Fruit fly (Drosophila melanogaster): ENCODE results near the gene Oatp33Ea.

DNA sequence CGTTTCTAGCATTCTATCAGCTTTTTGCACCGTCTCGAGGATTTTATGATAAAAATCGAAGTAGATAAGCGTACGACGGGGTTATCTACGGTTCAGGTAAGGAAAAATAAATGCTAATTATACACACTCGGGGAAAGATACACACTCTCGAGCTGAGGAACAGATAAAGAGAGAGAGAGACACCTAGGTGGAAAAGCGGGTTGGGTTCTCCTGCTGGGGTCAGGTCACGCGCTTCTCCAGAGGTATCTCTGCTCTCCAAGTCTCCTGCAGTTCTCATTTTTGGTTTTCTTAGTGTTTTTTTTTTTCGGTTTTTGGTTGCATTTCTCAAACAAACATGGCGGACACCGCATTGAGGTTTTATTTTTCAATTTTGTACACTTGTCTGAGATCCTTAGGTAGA, 14.1 kb upstream of the Oatp33Ea start:
- TF ChIP-seq CG14711 (tag; optimal IDR thresholded peaks at IDR 0.05): no peak
- TF ChIP-seq Mnt (GFP tag; optimal IDR thresholded peaks at IDR 0.05): no peak
- TF ChIP-seq CG11617 (GFP tag; optimal IDR thresholded peaks at IDR 0.05): no peak
- TF ChIP-seq CG7045 (GFP tag; optimal IDR thresholded peaks at IDR 0.05): no peak
- no peak for TF ChIP-seq CG1620 (GFP tag; optimal IDR thresholded peaks at IDR 0.05)
- no peak for TF ChIP-seq Hr96 (GFP tag; optimal IDR thresholded peaks at IDR 0.05)
- TF ChIP-seq Crg-1 (GFP tag; optimal IDR thresholded peaks at IDR 0.05): no peak
- no peak for TF ChIP-seq kay (GFP tag; ENCODE audit: borderline replicate concordance)
- TF ChIP-seq CG7101 (tag; optimal IDR thresholded peaks at IDR 0.05): no peak
- no peak for TF ChIP-seq pad (GFP tag; optimal IDR thresholded peaks at IDR 0.05)
